Fruit fly (Drosophila melanogaster) whole organism, pupa: ENCODE data around the gene CG4213.
A peak's percentile ranks its signal among the peaks of the same experiment; 100 is the strongest.

Experiments
- CG10348 ChIP-seq: fragments of 200-800 bp; sonication (Bioruptor generic); IDR thresholded peaks from 2 replicates; pipeline ENCODE4 v1.3.6; 2022; ENCODE audit warnings: missing biosample characterization, missing genetic modification characterization
- CG12605 ChIP-seq: fragments of 200-800 bp; sonication (Bioruptor generic); IDR thresholded peaks from 2 replicates; pipeline ENCODE4 v1.3.6; 2022; ENCODE audit warnings: missing biosample characterization, missing genetic modification characterization
- CG13204 ChIP-seq: fragments of 200-800 bp; sonication (Bioruptor generic); optimal IDR thresholded peaks from 2 replicates; lab custom pipeline; 2018; ENCODE audit warnings: missing biosample characterization, mild to moderate bottlenecking, missing genetic modification characterization, moderate library complexity
- CG14655 ChIP-seq: fragments of 200-800 bp; sonication (Bioruptor generic); optimal IDR thresholded peaks from 3 replicates; lab custom pipeline; 2017; ENCODE audit warnings: mild to moderate bottlenecking, missing biosample characterization, missing genetic modification reagents, missing genetic modification characterization
- CG15710 ChIP-seq: fragments of 200-800 bp; sonication (Bioruptor generic); optimal IDR thresholded peaks from 2 replicates; lab custom pipeline; 2018; ENCODE audit warnings: missing biosample characterization, mild to moderate bottlenecking, missing genetic modification characterization, moderate library complexity
- CG17806 ChIP-seq: fragments of 200-800 bp; sonication (Bioruptor generic); optimal IDR thresholded peaks from 2 replicates; lab custom pipeline; 2018; ENCODE audit warnings: missing biosample characterization, mild to moderate bottlenecking, missing genetic modification characterization, moderate library complexity
- CG32121 ChIP-seq: fragments of 200-800 bp; sonication (Bioruptor generic); IDR thresholded peaks from 2 replicates; pipeline ENCODE4 v1.3.6; 2022; ENCODE audit warnings: missing biosample characterization, missing genetic modification characterization
- CG34367 ChIP-seq: fragments of 200-800 bp; sonication (Bioruptor generic); optimal IDR thresholded peaks from 2 replicates; lab custom pipeline; 2018; ENCODE audit warnings: missing biosample characterization, mild to moderate bottlenecking, missing genetic modification characterization
- CG4496 ChIP-seq: fragments of 200-800 bp; sonication (Bioruptor generic); IDR thresholded peaks from 3 replicates; pipeline ENCODE4 v1.3.6; 2022; ENCODE audit warnings: missing biosample characterization, missing genetic modification characterization
- CG8159 ChIP-seq: fragments of 200-800 bp; sonication (Bioruptor generic); optimal IDR thresholded peaks from 3 replicates; lab custom pipeline; 2018; ENCODE audit warnings: missing biosample characterization, mild to moderate bottlenecking, missing genetic modification characterization, moderate library complexity
- CG8301 ChIP-seq: fragments of 200-800 bp; sonication (Bioruptor generic); optimal IDR thresholded peaks from 2 replicates; lab custom pipeline; 2018; ENCODE audit warnings: missing biosample characterization, mild to moderate bottlenecking, missing genetic modification characterization
- CG9948 ChIP-seq: fragments of 200-800 bp; sonication (Bioruptor generic); optimal IDR thresholded peaks from 2 replicates; lab custom pipeline; 2018; ENCODE audit warnings: missing biosample characterization, mild to moderate bottlenecking, missing genetic modification characterization, moderate library complexity
- D1 ChIP-seq: fragments of 200-800 bp; sonication (Bioruptor generic); optimal IDR thresholded peaks from 2 replicates; lab custom pipeline; 2018; ENCODE audit warnings: missing biosample characterization, mild to moderate bottlenecking, missing genetic modification characterization, moderate library complexity
- EcR ChIP-seq: fragments of 200-800 bp; sonication (Bioruptor generic); optimal IDR thresholded peaks from 3 replicates; lab custom pipeline; 2019; ENCODE audit warnings: missing biosample characterization, missing genetic modification characterization, mild to moderate bottlenecking, moderate library complexity, missing genetic modification reagents
- Ets98B ChIP-seq: fragments of 200-800 bp; sonication (Bioruptor generic); IDR thresholded peaks from 2 replicates; pipeline ENCODE4 v1.3.6; 2022; ENCODE audit warnings: missing biosample characterization, missing genetic modification characterization
- Pif1A ChIP-seq: fragments of 200-800 bp; sonication (Bioruptor generic); optimal IDR thresholded peaks from 3 replicates; lab custom pipeline; 2016; ENCODE audit warnings: missing biosample characterization, missing genetic modification characterization
- Pif1B ChIP-seq: fragments of 200-800 bp; sonication (Bioruptor generic); optimal IDR thresholded peaks from 3 replicates; lab custom pipeline; 2016; ENCODE audit warnings: missing biosample characterization, missing genetic modification characterization
- Snoo ChIP-seq: fragments of 200-800 bp; sonication (Bioruptor generic); optimal IDR thresholded peaks from 3 replicates; lab custom pipeline; 2017; ENCODE audit warnings: missing biosample characterization, mild to moderate bottlenecking, missing genetic modification characterization, inconsistent platforms
- fd96Ca ChIP-seq: fragments of 200-800 bp; sonication (Bioruptor generic); IDR thresholded peaks from 3 replicates; pipeline ENCODE4 v1.3.6; 2022; ENCODE audit warnings: missing biosample characterization, missing genetic modification characterization
- gl ChIP-seq: fragments of 200-800 bp; sonication (Bioruptor generic); optimal IDR thresholded peaks from 2 replicates; lab custom pipeline; 2018; ENCODE audit warnings: missing biosample characterization, mild to moderate bottlenecking, missing genetic modification characterization
- rn ChIP-seq: fragments of 200-800 bp; sonication (Bioruptor generic); IDR thresholded peaks from 2 replicates; pipeline ENCODE4 v1.3.6; 2022; ENCODE audit warnings: missing biosample characterization, missing genetic modification characterization

Gene CG4213

DNA sequence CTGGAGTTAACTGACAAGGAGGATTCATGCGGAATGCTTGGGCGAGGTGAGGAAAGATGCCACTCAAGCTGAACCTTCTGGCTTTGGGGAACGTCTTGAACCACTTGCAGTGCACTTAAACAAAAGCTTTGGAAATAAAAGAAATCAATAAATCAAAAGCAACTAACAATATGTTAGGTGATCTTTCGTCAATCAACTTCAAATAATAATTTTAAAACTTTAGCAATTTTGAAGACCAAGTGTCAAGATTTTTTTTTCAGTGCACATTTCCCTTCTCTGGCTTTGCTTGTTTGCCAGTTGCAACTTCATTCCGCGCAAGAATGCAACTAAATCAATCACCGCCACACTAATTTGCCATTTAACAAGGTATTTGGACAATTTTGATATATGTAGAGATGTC lies 19.2 kb downstream of the CG4213 start:
- TF ChIP-seq CG34367 (tag; lab: Kevin White, UChicago) (peak; percentile 38), EcR (GFP tag; lab: Kevin White, UChicago) (no peak), CG17806 (tag; lab: Kevin White, UChicago) (peak; percentile 61), Snoo (peak; percentile 28), CG8301 (peak; percentile 48), CG32121 (GFP tag; lab: Robert Waterston, UW) (no peak), gl (no peak), CG4496 (GFP tag; lab: Robert Waterston, UW) (no peak), CG14655 (peak; percentile 59), CG8159 (tag; lab: Kevin White, UChicago) (peak; percentile 61), CG10348 (GFP tag; lab: Robert Waterston, UW) (no peak), CG13204 (GFP tag; lab: Kevin White, UChicago) (no peak), Pif1B (GFP tag; lab: Kevin White, UChicago) (peak; percentile 38), CG9948 (tag; lab: Kevin White, UChicago) (peak; percentile 57), fd96Ca (no peak), Ets98B (GFP tag; lab: Robert Waterston, UW) (peak; percentile 19; the same call in 1 of the 2 replicates), D1 (tag; lab: Kevin White, UChicago) (no peak), Pif1A (GFP tag; lab: Kevin White, UChicago) (peak; percentile 59), CG15710 (tag; lab: Kevin White, UChicago) (peak; percentile 40)

DNA sequence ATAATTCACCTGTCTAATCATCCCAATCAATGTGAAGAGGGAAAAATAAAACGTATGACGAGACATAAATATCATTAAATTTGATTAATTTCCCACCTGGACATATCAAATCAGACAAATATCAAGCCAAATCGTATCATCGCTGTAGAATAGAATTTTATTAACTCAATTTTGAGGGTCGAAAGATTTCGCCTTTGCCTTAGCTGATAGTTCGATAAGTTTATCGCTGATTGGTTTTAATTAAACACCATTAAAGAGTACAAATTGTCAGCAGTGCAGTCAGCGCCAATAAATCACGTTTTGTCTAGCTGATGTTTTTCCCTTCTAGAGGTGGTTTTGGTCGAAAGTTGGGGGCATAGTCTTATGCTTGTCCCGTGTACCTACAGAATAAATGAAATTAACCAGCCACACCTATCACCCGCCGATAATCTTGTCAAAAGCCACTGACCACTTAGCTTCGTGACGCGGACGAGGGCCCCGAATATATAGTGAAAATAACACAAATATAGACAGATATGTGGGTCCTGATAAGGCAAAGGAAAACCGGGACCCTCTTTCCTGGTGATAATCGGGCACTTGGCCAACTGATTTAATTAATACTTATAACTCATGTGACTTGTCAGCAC lies 23.1 kb downstream of the CG4213 start:
- no peak for TF ChIP-seq Ets98B (GFP tag; lab: Robert Waterston, UW)
- TF ChIP-seq CG15710 (tag; lab: Kevin White, UChicago), result no peak
- TF ChIP-seq CG14655, result no peak
- no peak for TF ChIP-seq CG9948 (tag; lab: Kevin White, UChicago)
- no peak for TF ChIP-seq Pif1A (GFP tag; lab: Kevin White, UChicago)
- no peak for TF ChIP-seq CG17806 (tag; lab: Kevin White, UChicago)
- TF ChIP-seq EcR (GFP tag; lab: Kevin White, UChicago), result no peak
- no peak for TF ChIP-seq rn (GFP tag; lab: Robert Waterston, UW)
- TF ChIP-seq fd96Ca, result no peak
- TF ChIP-seq CG13204 (GFP tag; lab: Kevin White, UChicago), result no peak
- no peak for TF ChIP-seq D1 (tag; lab: Kevin White, UChicago)
- no peak for TF ChIP-seq gl
- no peak for TF ChIP-seq CG34367 (tag; lab: Kevin White, UChicago)
- TF ChIP-seq CG8301, result no peak
- no peak for TF ChIP-seq CG32121 (GFP tag; lab: Robert Waterston, UW)
- no peak for TF ChIP-seq CG10348 (GFP tag; lab: Robert Waterston, UW)
- no peak for TF ChIP-seq Snoo

DNA sequence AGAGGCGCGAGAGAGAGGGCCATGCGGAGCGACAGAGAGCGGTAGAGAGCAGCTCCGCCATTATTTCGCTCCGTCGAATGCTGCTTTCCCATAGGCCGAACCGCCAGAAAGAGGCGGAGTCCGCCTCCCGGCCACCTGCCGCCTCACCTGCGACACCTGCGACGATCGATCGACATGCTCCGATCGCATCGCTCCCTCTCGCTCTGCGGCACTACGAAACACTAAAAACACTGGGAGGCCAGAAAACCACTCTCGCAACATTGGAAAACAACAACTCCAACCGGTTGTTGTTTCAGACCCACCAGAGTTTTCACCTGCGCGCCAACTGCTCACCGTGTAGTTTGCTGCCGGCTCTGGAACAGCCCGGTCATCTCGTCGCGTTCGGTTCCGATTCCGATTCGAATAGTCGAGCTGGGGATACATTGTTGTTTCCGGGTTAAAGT lies 24.2 kb downstream of the CG4213 start, which contains the start of gene al:
Gene al, plus strand, starts transcription at position 333 of the 443 bp plus-strand sequence.
- TF ChIP-seq fd96Ca, result no peak
- no peak for TF ChIP-seq D1 (tag; lab: Kevin White, UChicago)
- TF ChIP-seq Pif1A (GFP tag; lab: Kevin White, UChicago), result no peak
- no peak for TF ChIP-seq CG13204 (GFP tag; lab: Kevin White, UChicago)
- TF ChIP-seq CG32121 (GFP tag; lab: Robert Waterston, UW), result peak; percentile 18; the same call in 1 of the 2 replicates
- no peak for TF ChIP-seq CG8301
- TF ChIP-seq EcR (GFP tag; lab: Kevin White, UChicago), result peak; percentile 18
- TF ChIP-seq CG4496 (GFP tag; lab: Robert Waterston, UW), result 0 out of 3 replicates have a peak, but pooled peaks have one; percentile 36
- TF ChIP-seq rn (GFP tag; lab: Robert Waterston, UW), result no peak
- no peak for TF ChIP-seq gl
- TF ChIP-seq, all 21 proteins: peak for 3

DNA sequence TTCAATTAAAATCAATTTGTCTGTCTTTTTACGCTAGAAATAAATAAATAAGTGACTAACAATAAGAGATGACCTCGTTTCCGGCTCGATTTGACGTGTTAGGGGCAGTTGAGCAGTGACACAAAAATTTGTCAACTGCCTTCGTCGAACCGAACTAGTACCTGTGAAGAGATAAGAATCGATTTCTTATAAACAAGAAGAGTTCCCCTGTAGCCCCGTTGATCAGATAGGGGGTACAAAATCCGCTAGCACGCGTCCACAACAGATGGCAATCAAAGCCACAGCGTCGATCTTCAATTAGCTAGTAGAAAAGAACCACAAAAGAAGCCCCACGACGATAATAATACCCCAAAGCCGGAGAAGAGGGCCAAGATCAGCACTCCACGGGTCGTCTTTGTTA lies 30.3 kb downstream of the CG4213 start:
- no peak for TF ChIP-seq Snoo
- no peak for TF ChIP-seq CG12605 (GFP tag; lab: Robert Waterston, UW)
- TF ChIP-seq Pif1A (GFP tag; lab: Kevin White, UChicago), result no peak
- no peak for TF ChIP-seq EcR (GFP tag; lab: Kevin White, UChicago)
- no peak for TF ChIP-seq CG14655
- no peak for TF ChIP-seq CG13204 (GFP tag; lab: Kevin White, UChicago)
- no peak for TF ChIP-seq CG17806 (tag; lab: Kevin White, UChicago)
- TF ChIP-seq rn (GFP tag; lab: Robert Waterston, UW), result no peak
- no peak for TF ChIP-seq CG8159 (tag; lab: Kevin White, UChicago)
- TF ChIP-seq CG15710 (tag; lab: Kevin White, UChicago), result no peak
- TF ChIP-seq CG8301, result no peak
- no peak for TF ChIP-seq fd96Ca

DNA sequence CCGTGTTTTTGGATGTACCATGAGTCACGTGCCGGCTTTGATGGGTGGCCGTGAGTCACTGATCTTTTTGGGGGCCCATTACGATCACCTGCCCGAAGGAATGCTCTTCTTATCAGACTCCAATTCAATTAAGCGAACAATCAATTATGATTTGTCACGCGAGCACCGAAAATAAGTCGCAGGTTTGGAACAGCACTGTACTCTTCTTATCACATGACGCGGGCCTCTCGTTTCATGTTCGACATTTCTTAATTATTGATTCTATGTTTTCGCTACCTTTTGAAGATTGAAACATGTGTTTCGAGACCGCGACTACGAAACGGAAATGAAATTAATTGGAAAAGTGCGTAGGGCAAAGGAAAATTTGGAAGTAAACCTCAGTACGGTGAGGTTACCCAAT lies 32.2 kb downstream of the CG4213 start:
- TF ChIP-seq CG10348 (GFP tag; lab: Robert Waterston, UW) (no peak), fd96Ca (no peak), CG17806 (tag; lab: Kevin White, UChicago) (no peak), rn (GFP tag; lab: Robert Waterston, UW) (no peak), Snoo (no peak), CG8301 (no peak), CG4496 (GFP tag; lab: Robert Waterston, UW) (no peak), CG34367 (tag; lab: Kevin White, UChicago) (no peak), CG8159 (tag; lab: Kevin White, UChicago) (no peak)
